Worm (Caenorhabditis elegans): ENCODE measurements around the gene ZC412.3.

ce11 chrV:14830267-14831175 lies 40.8 kb downstream of the ZC412.3 start:
- TF ChIP-seq scrt-1 (GFP tag; IDR thresholded peaks at IDR 0.05) (no peak), tbx-37 (GFP tag; conservative IDR thresholded peaks at IDR 0.05) (no peak), ama-1 (optimal IDR thresholded peaks at IDR 0.05) (no peak), ets-7 (tag; optimal IDR thresholded peaks at IDR 0.05) (no peak), ceh-36 (tag; optimal IDR thresholded peaks at IDR 0.05) (no peak), hmg-4 (GFP tag; optimal IDR thresholded peaks at IDR 0.05) (peak; percentile 48)
